Worm (Caenorhabditis elegans) whole organism, L1 larva: ENCODE results near the gene osm-3.

Experiments used
- F16B12.6 ChIP-seq: fragments of 150-350 bp; optimal IDR thresholded peaks from 2 replicates; lab custom pipeline; 2014; ENCODE audit warnings: missing biosample characterization, missing genetic modification characterization
- Y116A8C.19 ChIP-seq: sonication (generic microtip); optimal IDR thresholded peaks from 2 replicates; lab custom pipeline; 2016; ENCODE audit warnings: missing compliant biosample characterization, missing genetic modification characterization, borderline replicate concordance
- aly-2 ChIP-seq: fragments of 150-350 bp; optimal IDR thresholded peaks from 2 replicates; lab custom pipeline; 2014; ENCODE audit warnings: missing biosample characterization, missing genetic modification characterization
- blmp-1 ChIP-seq: fragments of 150-350 bp; optimal IDR thresholded peaks from 2 replicates; lab custom pipeline; 2014; ENCODE audit warnings: missing biosample characterization, missing genetic modification characterization
- ces-1 ChIP-seq: fragments of 150-350 bp; optimal IDR thresholded peaks from 2 replicates; lab custom pipeline; 2014; ENCODE audit warnings: missing biosample characterization, missing genetic modification reagents, missing genetic modification characterization
- dsc-1 ChIP-seq: sonication (generic microtip); optimal IDR thresholded peaks from 2 replicates; lab custom pipeline; 2016; ENCODE audit warnings: mild to moderate bottlenecking, missing genetic modification characterization, missing compliant biosample characterization
- efl-1 ChIP-seq, 4 experiments: fragments of 150-350 bp; optimal IDR thresholded peaks in 3 of 4; peaks in 1 of 4; 1 replicate in 1 of 4; 2 replicates in 3 of 4; lab custom pipeline; 2014; ENCODE audit warnings: missing biosample characterization in 2 of 4, missing genetic modification characterization in 2 of 4, missing genetic modification reagents in 2 of 4
- egl-27 ChIP-seq, 2 experiments: fragments of 150-350 bp in 1 of 2; sonication (generic microtip); optimal IDR thresholded peaks; 3 replicates each; lab custom pipeline; 2017 to 2018; ENCODE audit warnings: missing biosample characterization in 2 of 2, missing genetic modification characterization in 2 of 2, missing genetic modification reagents in 2 of 2
- elt-2 ChIP-seq: sonication (generic microtip); optimal IDR thresholded peaks from 2 replicates; lab custom pipeline; 2016; ENCODE audit warnings: missing genetic modification characterization, mild to moderate bottlenecking, inconsistent platforms, missing compliant biosample characterization, missing genetic modification reagents
- elt-3 ChIP-seq, 6 experiments: fragments of 150-350 bp in 1 of 6; sonication (generic microtip); optimal IDR thresholded peaks; 2 replicates each; lab custom pipeline; 2017 to 2018; ENCODE audit warnings: missing biosample characterization in 6 of 6, missing genetic modification characterization in 6 of 6, inconsistent platforms in 1 of 6
- ets-5 ChIP-seq: fragments of 200-800 bp; sonication (Bioruptor generic); IDR thresholded peaks from 2 replicates; pipeline ENCODE4 v1.3.6; 2022; ENCODE audit warnings: missing genetic modification characterization, missing compliant biosample characterization
- fkh-10 ChIP-seq: sonication (generic microtip); optimal IDR thresholded peaks from 2 replicates; lab custom pipeline; 2017; ENCODE audit warnings: missing biosample characterization, missing genetic modification reagents, missing genetic modification characterization
- fkh-4 ChIP-seq: sonication (generic microtip); optimal IDR thresholded peaks from 2 replicates; lab custom pipeline; 2016; ENCODE audit warnings: missing compliant biosample characterization, missing genetic modification characterization, borderline replicate concordance
- fkh-8 ChIP-seq: sonication (generic microtip); optimal IDR thresholded peaks from 2 replicates; lab custom pipeline; 2016; ENCODE audit warnings: mild to moderate bottlenecking, missing genetic modification characterization, missing compliant biosample characterization
- hlh-4 ChIP-seq: sonication (generic microtip); optimal IDR thresholded peaks from 2 replicates; lab custom pipeline; 2016; ENCODE audit warnings: mild to moderate bottlenecking, missing genetic modification characterization, missing compliant biosample characterization
- hpl-2 ChIP-seq: fragments of 150-350 bp; optimal IDR thresholded peaks from 2 replicates; lab custom pipeline; 2014; ENCODE audit warnings: missing biosample characterization, missing genetic modification reagents, missing genetic modification characterization
- lin-15B ChIP-seq: fragments of 150-350 bp; sonication (generic microtip); optimal IDR thresholded peaks from 3 replicates; lab custom pipeline; 2014; ENCODE audit warnings: missing biosample characterization, missing genetic modification characterization
- mab-9 ChIP-seq: fragments of 200-800 bp; sonication (Bioruptor generic); IDR thresholded peaks from 2 replicates; pipeline ENCODE4 v1.3.6; 2022; ENCODE audit warnings: missing genetic modification reagents, missing genetic modification characterization, missing compliant biosample characterization
- mef-2 ChIP-seq: fragments of 150-350 bp; optimal IDR thresholded peaks from 2 replicates; lab custom pipeline; 2014; ENCODE audit warnings: missing biosample characterization, missing genetic modification characterization
- nhr-11 ChIP-seq: fragments of 150-350 bp; optimal IDR thresholded peaks from 2 replicates; lab custom pipeline; 2014; ENCODE audit warnings: missing biosample characterization, missing genetic modification characterization
- nhr-12 ChIP-seq: sonication (generic microtip); optimal IDR thresholded peaks from 2 replicates; lab custom pipeline; 2017; ENCODE audit warnings: missing biosample characterization, missing genetic modification characterization
- nhr-84 ChIP-seq: sonication (generic microtip); optimal IDR thresholded peaks from 2 replicates; lab custom pipeline; 2017; ENCODE audit warnings: missing biosample characterization, missing genetic modification characterization
- nhr-85 ChIP-seq: sonication (generic microtip); peaks from one replicate; lab custom pipeline; 2016; ENCODE audit warnings: missing genetic modification characterization, inconsistent platforms, missing compliant biosample characterization
- pag-3 ChIP-seq: sonication (generic microtip); optimal IDR thresholded peaks from 2 replicates; lab custom pipeline; 2017; ENCODE audit warnings: missing genetic modification characterization, mild to moderate bottlenecking, missing compliant biosample characterization, antibody characterized with exemption, borderline replicate concordance; ENCODE audit not compliant: insufficient read depth
- pqm-1 ChIP-seq: sonication (generic microtip); optimal IDR thresholded peaks from 3 replicates; lab custom pipeline; 2017; ENCODE audit warnings: missing biosample characterization, missing genetic modification characterization
- skn-1 ChIP-seq: fragments of 150-350 bp; optimal IDR thresholded peaks from 2 replicates; lab custom pipeline; 2014; ENCODE audit warnings: missing biosample characterization, missing genetic modification characterization
- sptf-1 ChIP-seq: fragments of 150-350 bp; optimal IDR thresholded peaks from 2 replicates; lab custom pipeline; 2014; ENCODE audit warnings: missing biosample characterization, missing genetic modification characterization
- unc-130 ChIP-seq: fragments of 150-350 bp; optimal IDR thresholded peaks from 2 replicates; lab custom pipeline; 2017; ENCODE audit warnings: missing biosample characterization, missing genetic modification characterization, inconsistent platforms
- unc-62 ChIP-seq: fragments of 150-350 bp; optimal IDR thresholded peaks from 2 replicates; lab custom pipeline; 2014; ENCODE audit warnings: missing biosample characterization, missing genetic modification reagents, missing genetic modification characterization
- unc-98 ChIP-seq: fragments of 200-800 bp; sonication (Bioruptor generic); IDR thresholded peaks from 2 replicates; pipeline ENCODE4 v1.3.6; 2022; ENCODE audit warnings: missing genetic modification characterization, missing compliant biosample characterization
- vab-15 ChIP-seq: sonication (generic microtip); optimal IDR thresholded peaks from 2 replicates; lab custom pipeline; 2017; ENCODE audit warnings: missing genotype, mild to moderate bottlenecking, missing genetic modification characterization, missing compliant biosample characterization
- ztf-4 ChIP-seq: fragments of 150-350 bp; optimal IDR thresholded peaks from 2 replicates; lab custom pipeline; 2014; ENCODE audit warnings: missing biosample characterization, missing genetic modification characterization

The osm-3 gene

ce11 chrIV:3844004-3844403, 43.2 kb upstream of the osm-3 start:
- TF ChIP-seq nhr-11 (tag; lab: Kevin White, UChicago) (no peak), unc-98 (no peak), ztf-4 (tag; lab: Kevin White, UChicago) (no peak), efl-1 (optimal IDR thresholded peaks at IDR 0.05; lab: Kevin White, UChicago) (no peak), efl-1 (GFP tag; optimal IDR thresholded peaks at IDR 0.05 in 1 of 2; lab: Kevin White, UChicago) (peak in 1 of 2 experiments; percentile 87), fkh-4 (tag; lab: Kevin White, UChicago) (peak; percentile 47), dsc-1 (tag; lab: Kevin White, UChicago) (peak; percentile 87), mef-2 (tag; lab: Kevin White, UChicago) (no peak)

- no peak for TF ChIP-seq efl-1 (optimal IDR thresholded peaks at IDR 0.05; lab: Kevin White, UChicago)
- TF ChIP-seq efl-1 (GFP tag; optimal IDR thresholded peaks at IDR 0.05 in 1 of 2; lab: Kevin White, UChicago): peak in 1 of 2 experiments; percentile 8
- TF ChIP-seq unc-130 (tag; lab: Kevin White, UChicago): no peak
These were observed 42.2 kb upstream of the osm-3 start for ce11 chrIV:3843019-3843527.

- no peak for TF ChIP-seq fkh-8 (tag; lab: Kevin White, UChicago)
- TF ChIP-seq egl-27 (tag; optimal IDR thresholded peaks at IDR 0.05; lab: Kevin White, UChicago): no peak
- no peak for TF ChIP-seq Y116A8C.19 (tag; lab: Kevin White, UChicago)
- TF ChIP-seq unc-130 (tag; lab: Kevin White, UChicago): no peak
- no peak for TF ChIP-seq hpl-2 (GFP tag; lab: Kevin White, UChicago)
- TF ChIP-seq elt-3 (tag; optimal IDR thresholded peaks at IDR 0.05; lab: Kevin White, UChicago): no peak
- no peak for TF ChIP-seq blmp-1
- no peak for TF ChIP-seq unc-62 (GFP tag; lab: Kevin White, UChicago)
- no peak for TF ChIP-seq fkh-4 (tag; lab: Kevin White, UChicago)
- no peak for TF ChIP-seq skn-1 (tag; lab: Kevin White, UChicago)
- no peak for TF ChIP-seq nhr-12 (tag; lab: Kevin White, UChicago)
- no peak for TF ChIP-seq sptf-1
- TF ChIP-seq ces-1: no peak
- no peak for TF ChIP-seq efl-1 (optimal IDR thresholded peaks at IDR 0.05; lab: Kevin White, UChicago)
- no peak for TF ChIP-seq efl-1 (GFP tag; optimal IDR thresholded peaks at IDR 0.05 in 1 of 2; lab: Kevin White, UChicago)
- no peak for TF ChIP-seq pag-3
- no peak for TF ChIP-seq nhr-85 (tag; lab: Kevin White, UChicago)
- TF ChIP-seq pqm-1 (tag; lab: Kevin White, UChicago): no peak
- TF ChIP-seq F16B12.6 (tag; lab: Kevin White, UChicago): no peak
- TF ChIP-seq lin-15B: no peak
- TF ChIP-seq nhr-84 (tag; lab: Kevin White, UChicago): no peak
These were observed 40.8 kb upstream of the osm-3 start for ce11 chrIV:3841607-3842006.

ce11 chrIV:3840480-3840879, 39.6 kb upstream of the osm-3 start:
- TF ChIP-seq elt-3 (tag; optimal IDR thresholded peaks at IDR 0.05; lab: Kevin White, UChicago) (no peak), ces-1 (no peak), hlh-4 (no peak), aly-2 (tag; lab: Kevin White, UChicago) (no peak), ztf-4 (tag; lab: Kevin White, UChicago) (no peak), ets-5 (GFP tag; lab: Robert Waterston, UW) (no peak), vab-15 (tag; lab: Kevin White, UChicago) (no peak), efl-1 (optimal IDR thresholded peaks at IDR 0.05; lab: Kevin White, UChicago) (no peak), efl-1 (GFP tag; optimal IDR thresholded peaks at IDR 0.05 in 1 of 2; lab: Kevin White, UChicago) (no peak), elt-2 (no peak), mab-9 (GFP tag; lab: Robert Waterston, UW) (no peak), nhr-85 (tag; lab: Kevin White, UChicago) (no peak)

- no peak for TF ChIP-seq fkh-10 (GFP tag; lab: Kevin White, UChicago)
- no peak for TF ChIP-seq nhr-85 (tag; lab: Kevin White, UChicago)
These were observed 38.6 kb upstream of the osm-3 start, which contains the start of gene F28F9.2 for ce11 chrIV:3839420-3839819. Gene F28F9.2, plus strand, starts transcription at chrIV:3839720.
